Fruit fly (Drosophila melanogaster) whole organism, adult: Measurements from ENCODE around the gene CASK.

ENCODE experiments used
- CG12768 ChIP-seq: fragments of 200-800 bp; sonication (Bioruptor generic); optimal IDR thresholded peaks from 2 replicates; lab custom pipeline; 2017; ENCODE audit warnings: missing biosample characterization, missing genetic modification characterization, mild to moderate bottlenecking, moderate library complexity, missing genetic modification reagents
- CG33017 ChIP-seq: fragments of 200-800 bp; sonication (Bioruptor generic); optimal IDR thresholded peaks from 2 replicates; lab custom pipeline; 2018; ENCODE audit warnings: missing biosample characterization, mild to moderate bottlenecking, missing genetic modification characterization, moderate library complexity
- CG5204 ChIP-seq: fragments of 200-800 bp; sonication (Bioruptor generic); optimal IDR thresholded peaks from 2 replicates; lab custom pipeline; 2016; ENCODE audit warnings: missing biosample characterization, missing genetic modification characterization
- CG7045 ChIP-seq: fragments of 200-800 bp; sonication (Bioruptor generic); optimal IDR thresholded peaks from 2 replicates; lab custom pipeline; 2017; ENCODE audit warnings: missing biosample characterization, mild to moderate bottlenecking, missing genetic modification characterization
- CG7101 ChIP-seq: fragments of 200-800 bp; sonication (Bioruptor generic); optimal IDR thresholded peaks from 2 replicates; lab custom pipeline; 2018; ENCODE audit warnings: missing biosample characterization, mild to moderate bottlenecking, missing genetic modification characterization, moderate library complexity
- Clk ChIP-seq: fragments of 200-800 bp; sonication (Bioruptor generic); optimal IDR thresholded peaks from 2 replicates; lab custom pipeline; 2017; ENCODE audit warnings: missing biosample characterization, missing genetic modification characterization
- Crg-1 ChIP-seq: fragments of 200-800 bp; sonication (Bioruptor generic); optimal IDR thresholded peaks from 2 replicates; lab custom pipeline; 2016; ENCODE audit warnings: missing biosample characterization, missing genetic modification characterization
- Hr96 ChIP-seq: fragments of 200-800 bp; sonication (Bioruptor generic); optimal IDR thresholded peaks from 2 replicates; lab custom pipeline; 2016; ENCODE audit warnings: missing biosample characterization, missing genetic modification characterization
- cic ChIP-seq: fragments of 200-800 bp; sonication (Bioruptor generic); optimal IDR thresholded peaks from 2 replicates; lab custom pipeline; 2017; ENCODE audit warnings: missing biosample characterization, mild to moderate bottlenecking, missing genetic modification characterization, moderate library complexity
- cnc ChIP-seq, 2 experiments: fragments of >200 bp; optimal IDR thresholded peaks; 2 replicates each; lab custom pipeline; 2017
- kay ChIP-seq: fragments of 200-800 bp; sonication (Bioruptor generic); peaks from one replicate; lab custom pipeline; 2016; ENCODE audit warnings: missing biosample characterization, missing genetic modification characterization, borderline replicate concordance
- pad ChIP-seq: fragments of 200-800 bp; sonication (Bioruptor generic); optimal IDR thresholded peaks from 3 replicates; lab custom pipeline; 2017; ENCODE audit warnings: missing biosample characterization, missing genetic modification characterization, mild to moderate bottlenecking, moderate library complexity, missing genetic modification reagents
- toe ChIP-seq: fragments of 200-800 bp; sonication (Bioruptor generic); optimal IDR thresholded peaks from 2 replicates; lab custom pipeline; 2016; ENCODE audit warnings: missing biosample characterization, missing genetic modification characterization

dm6 chr3R:21853618-21854573 is 31.4 kb upstream of the CASK start:
- TF ChIP-seq cnc (optimal IDR thresholded peaks at IDR 0.05; lab: Kevin White, UChicago): no peak
- peak; percentile 53 for TF ChIP-seq CG33017 (tag; lab: Kevin White, UChicago)
- peak; percentile 83 for TF ChIP-seq cic (GFP tag; lab: Kevin White, UChicago)
- TF ChIP-seq toe: peak; percentile 16
- TF ChIP-seq pad (GFP tag; lab: Kevin White, UChicago): no peak
- no peak for TF ChIP-seq Crg-1
- peak; percentile 49 for TF ChIP-seq CG7045
- peak; percentile 58 for TF ChIP-seq kay
- no peak for TF ChIP-seq Hr96 (GFP tag; lab: Kevin White, UChicago)
- TF ChIP-seq CG12768 (GFP tag; lab: Kevin White, UChicago): peak; percentile 90
- no peak for TF ChIP-seq CG5204 (GFP tag; lab: Kevin White, UChicago)
- peak; percentile 7 for TF ChIP-seq Clk (GFP tag; lab: Kevin White, UChicago)
- TF ChIP-seq CG7101 (tag; lab: Kevin White, UChicago): peak; percentile 17
